Worm (Caenorhabditis elegans) whole organism, young adult: ENCODE measurements around the gene phf-5.

Experiments
- F52B5.7 ChIP-seq: sonication (generic microtip); optimal IDR thresholded peaks from 2 replicates; lab custom pipeline; 2016; ENCODE audit warnings: mild to moderate bottlenecking, missing genetic modification characterization, missing compliant biosample characterization
- F55B11.4 ChIP-seq: sonication (generic microtip); optimal IDR thresholded peaks from 2 replicates; lab custom pipeline; 2016; ENCODE audit warnings: missing compliant biosample characterization, missing genetic modification characterization, borderline replicate concordance; ENCODE audit not compliant: insufficient read depth
- F57A8.1 ChIP-seq: fragments of 200-800 bp; sonication (Bioruptor generic); optimal IDR thresholded peaks from 2 replicates; lab custom pipeline; 2018; ENCODE audit warnings: mild to moderate bottlenecking, missing genetic modification characterization, moderate library complexity, missing compliant biosample characterization
- ZK185.1 ChIP-seq: sonication (generic microtip); optimal IDR thresholded peaks from 2 replicates; lab custom pipeline; 2016; ENCODE audit warnings: mild to moderate bottlenecking, missing genetic modification characterization, missing compliant biosample characterization; ENCODE audit not compliant: poor library complexity, severe bottlenecking
- ama-1 ChIP-seq, 3 experiments: fragments of 150-350 bp in 1 of 3; sonication (generic microtip) in 2 of 3; optimal IDR thresholded peaks; 2 replicates each; lab custom pipeline; 2014 to 2018; ENCODE audit warnings: missing biosample characterization in 2 of 3, missing genetic modification characterization in 2 of 3, missing genetic modification reagents in 2 of 3
- aptf-3 ChIP-seq: fragments of 200-800 bp; sonication (Bioruptor generic); IDR thresholded peaks from 2 replicates; pipeline ENCODE4 v1.3.6; 2022; ENCODE audit warnings: missing genetic modification characterization, missing compliant biosample characterization
- bed-1 ChIP-seq: fragments of 200-800 bp; sonication (Bioruptor generic); IDR thresholded peaks from 2 replicates; pipeline ENCODE4 v1.3.6; 2022; ENCODE audit warnings: missing genetic modification reagents, missing genetic modification characterization, missing compliant biosample characterization
- ccch-3 ChIP-seq: fragments of 200-800 bp; sonication (Bioruptor generic); optimal IDR thresholded peaks from 2 replicates; lab custom pipeline; 2018; ENCODE audit warnings: mild to moderate bottlenecking, missing genetic modification characterization, missing compliant biosample characterization
- ceh-27 ChIP-seq: fragments of 200-800 bp; sonication (Bioruptor generic); optimal IDR thresholded peaks from 2 replicates; lab custom pipeline; 2018; ENCODE audit warnings: mild to moderate bottlenecking, missing genetic modification characterization, moderate library complexity, missing compliant biosample characterization
- ceh-58 ChIP-seq: fragments of 200-800 bp; sonication (Bioruptor generic); IDR thresholded peaks from 2 replicates; pipeline ENCODE4 v1.3.6; 2022; ENCODE audit warnings: missing genetic modification characterization, missing compliant biosample characterization
- dox-1 ChIP-seq: fragments of 200-800 bp; sonication (Bioruptor generic); IDR thresholded peaks from 2 replicates; pipeline ENCODE4 v1.3.6; 2022; ENCODE audit warnings: missing genetic modification reagents, missing genetic modification characterization, missing compliant biosample characterization
- egl-18 ChIP-seq: fragments of 200-800 bp; sonication (Bioruptor generic); IDR thresholded peaks from 2 replicates; pipeline ENCODE4 v1.3.6; 2022; ENCODE audit warnings: missing genetic modification reagents, missing genetic modification characterization, missing compliant biosample characterization
- egrh-3 ChIP-seq: fragments of 200-800 bp; sonication (Bioruptor generic); IDR thresholded peaks from 2 replicates; pipeline ENCODE4 v1.3.6; 2022; ENCODE audit warnings: missing genetic modification reagents, missing genetic modification characterization, missing compliant biosample characterization
- hmg-1.2 ChIP-seq: fragments of 200-800 bp; sonication (Bioruptor generic); IDR thresholded peaks from 2 replicates; pipeline ENCODE4 v1.3.6; 2022; ENCODE audit warnings: missing genetic modification reagents, missing genetic modification characterization, missing compliant biosample characterization
- hmg-20 ChIP-seq: fragments of 200-800 bp; sonication (Bioruptor generic); IDR thresholded peaks from 2 replicates; pipeline ENCODE4 v1.3.6; 2022; ENCODE audit warnings: missing genetic modification reagents, missing genetic modification characterization, missing compliant biosample characterization
- hrde-1 ChIP-seq: sonication (generic microtip); optimal IDR thresholded peaks from 2 replicates; lab custom pipeline; 2016; ENCODE audit warnings: missing genetic modification characterization, mild to moderate bottlenecking, missing compliant biosample characterization, moderate library complexity, missing genotype, missing genetic modification reagents, borderline replicate concordance
- hsf-1 ChIP-seq: fragments of 200-800 bp; sonication (Bioruptor generic); IDR thresholded peaks from 2 replicates; pipeline ENCODE4 v1.3.6; 2022; ENCODE audit warnings: missing genetic modification reagents, missing genetic modification characterization, missing compliant biosample characterization
- lag-1 ChIP-seq: fragments of 200-800 bp; sonication (Bioruptor generic); IDR thresholded peaks from 2 replicates; pipeline ENCODE4 v1.3.6; 2022; ENCODE audit warnings: missing genetic modification reagents, missing genetic modification characterization, missing compliant biosample characterization
- let-607 ChIP-seq, 2 experiments: fragments of 200-800 bp in 1 of 2; sonication (Bioruptor generic) in 1 of 2; sonication (generic microtip) in 1 of 2; optimal IDR thresholded peaks; 2 replicates each; lab custom pipeline; 2016 to 2018; ENCODE audit warnings: mild to moderate bottlenecking in 2 of 2, missing compliant biosample characterization in 2 of 2, missing genetic modification characterization in 2 of 2, moderate library complexity in 2 of 2, missing genotype in 1 of 2
- lin-54 ChIP-seq: fragments of 200-800 bp; sonication (Bioruptor generic); optimal IDR thresholded peaks from 2 replicates; lab custom pipeline; 2018; ENCODE audit warnings: mild to moderate bottlenecking, missing genetic modification characterization, missing compliant biosample characterization
- lir-1 ChIP-seq: fragments of 200-800 bp; sonication (Bioruptor generic); conservative IDR thresholded peaks from 2 replicates; pipeline ENCODE4 v1.3.6; 2022; ENCODE audit warnings: missing genetic modification reagents, missing genetic modification characterization, missing compliant biosample characterization
- lsl-1 ChIP-seq: fragments of 200-800 bp; sonication (Bioruptor generic); optimal IDR thresholded peaks from 2 replicates; lab custom pipeline; 2018; ENCODE audit warnings: mild to moderate bottlenecking, missing genetic modification characterization, moderate library complexity, missing compliant biosample characterization
- madf-3 ChIP-seq: fragments of 200-800 bp; sonication (Bioruptor generic); IDR thresholded peaks from 2 replicates; pipeline ENCODE4 v1.3.6; 2022; ENCODE audit warnings: missing genetic modification reagents, missing genetic modification characterization, missing compliant biosample characterization
- mel-28 ChIP-seq: sonication (generic microtip); optimal IDR thresholded peaks from 2 replicates; lab custom pipeline; 2016; ENCODE audit warnings: borderline replicate concordance, mild to moderate bottlenecking, missing genetic modification characterization, missing compliant biosample characterization
- nfya-1 ChIP-seq: sonication (generic microtip); optimal IDR thresholded peaks from 2 replicates; lab custom pipeline; 2017; ENCODE audit warnings: antibody characterized with exemption, missing compliant biosample characterization, missing genetic modification characterization, borderline replicate concordance; ENCODE audit not compliant: insufficient read depth
- nfya-2 ChIP-seq: fragments of 200-800 bp; sonication (Bioruptor generic); IDR thresholded peaks from 2 replicates; pipeline ENCODE4 v1.3.6; 2022; ENCODE audit warnings: missing genetic modification reagents, missing genetic modification characterization, missing compliant biosample characterization
- repo-1 ChIP-seq: sonication (generic microtip); optimal IDR thresholded peaks from 2 replicates; lab custom pipeline; 2017; ENCODE audit warnings: mild to moderate bottlenecking, missing genetic modification characterization, missing compliant biosample characterization
- rpc-1 ChIP-seq, 2 experiments: fragments of 150-350 bp in 1 of 2; sonication (generic microtip) in 1 of 2; optimal IDR thresholded peaks; 2 replicates each; lab custom pipeline; 2014 to 2018; ENCODE audit warnings: missing biosample characterization in 1 of 2, missing genetic modification characterization in 1 of 2, missing genetic modification reagents in 1 of 2, missing genotype in 1 of 2
- sea-2 ChIP-seq: fragments of 200-800 bp; sonication (Bioruptor generic); IDR thresholded peaks from 2 replicates; pipeline ENCODE4 v1.3.6; 2022; ENCODE audit warnings: missing genetic modification characterization, missing compliant biosample characterization
- snpc-1.1 ChIP-seq: sonication (generic microtip); optimal IDR thresholded peaks from 2 replicates; lab custom pipeline; 2017; ENCODE audit warnings: missing genetic modification characterization, mild to moderate bottlenecking, missing compliant biosample characterization, antibody characterized with exemption, moderate library complexity, missing genotype, missing genetic modification reagents; ENCODE audit not compliant: insufficient read depth
- snpc-1.3 ChIP-seq: sonication (generic microtip); optimal IDR thresholded peaks from 2 replicates; lab custom pipeline; 2017; ENCODE audit warnings: missing genetic modification characterization, mild to moderate bottlenecking, missing compliant biosample characterization, antibody characterized with exemption, moderate library complexity, missing genotype, missing genetic modification reagents; ENCODE audit not compliant: insufficient read depth
- snpc-4 ChIP-seq, 5 experiments: fragments of 150-350 bp in 1 of 5; sonication (generic microtip) in 4 of 5; optimal IDR thresholded peaks; 2 replicates each; lab custom pipeline; 2014 to 2018; ENCODE audit warnings: missing genetic modification characterization in 5 of 5, missing biosample characterization in 3 of 5, antibody characterized with exemption in 2 of 5, mild to moderate bottlenecking in 2 of 5, missing compliant biosample characterization in 2 of 5, missing genotype in 2 of 5, moderate library complexity in 2 of 5, missing genetic modification reagents in 1 of 5
- unc-62 ChIP-seq: fragments of 150-350 bp; optimal IDR thresholded peaks from 2 replicates; lab custom pipeline; 2014; ENCODE audit warnings: missing biosample characterization, missing genetic modification reagents, missing genetic modification characterization
- xnd-1 ChIP-seq: sonication (generic microtip); optimal IDR thresholded peaks from 2 replicates; lab custom pipeline; 2016; ENCODE audit warnings: missing genotype, missing genetic modification reagents, missing genetic modification characterization, missing compliant biosample characterization
- ztf-26 ChIP-seq: sonication (generic microtip); optimal IDR thresholded peaks from 2 replicates; lab custom pipeline; 2017; ENCODE audit warnings: missing genetic modification characterization, missing compliant biosample characterization
- ztf-28 ChIP-seq: fragments of 200-800 bp; sonication (Bioruptor generic); IDR thresholded peaks from 2 replicates; pipeline ENCODE4 v1.3.6; 2022; ENCODE audit warnings: missing genetic modification reagents, missing genetic modification characterization, missing compliant biosample characterization

phf-5 gene

ce11 chrIII:2362648-2363047 lies 19.3 kb downstream of the phf-5 start, which contains the start of gene srd-69:
TSS of gene srd-69 (plus strand) at chrIII:2362948.
- no peak for TF ChIP-seq sea-2 (GFP tag; lab: Robert Waterston, UW)
- TF ChIP-seq hsf-1 (GFP tag; lab: Robert Waterston, UW) = no peak
- TF ChIP-seq nfya-1 (tag; lab: Kevin White, UChicago) = no peak
- no peak for TF ChIP-seq snpc-4 (GFP tag; optimal IDR thresholded peaks at IDR 0.05; lab: Kevin White, UChicago)
- TF ChIP-seq snpc-4 (tag; optimal IDR thresholded peaks at IDR 0.05; lab: Kevin White, UChicago) = no peak
- no peak for TF ChIP-seq unc-62 (GFP tag; lab: Kevin White, UChicago)
- no peak for TF ChIP-seq ceh-58 (GFP tag; lab: Robert Waterston, UW)
- no peak for TF ChIP-seq dox-1 (GFP tag; lab: Robert Waterston, UW)
- TF ChIP-seq, all 124 proteins: peak for 0

ce11 chrIII:2368424-2368823 lies 25.1 kb downstream of the phf-5 start, which contains the start of gene H04J21.4:
TSS of gene H04J21.4 (minus strand) at chrIII:2368524.
- TF ChIP-seq rpc-1 (optimal IDR thresholded peaks at IDR 0.05; lab: Kevin White, UChicago) (no peak), rpc-1 (tag; optimal IDR thresholded peaks at IDR 0.05; lab: Kevin White, UChicago) (no peak), hrde-1 (tag; lab: Kevin White, UChicago) (no peak), lsl-1 (no peak), repo-1 (tag; lab: Kevin White, UChicago) (no peak), ztf-28 (no peak), ZK185.1 (tag; lab: Kevin White, UChicago) (no peak), F57A8.1 (GFP tag; lab: Kevin White, UChicago) (no peak), ztf-26 (no peak), unc-62 (GFP tag; lab: Kevin White, UChicago) (no peak), mel-28 (tag; lab: Kevin White, UChicago) (no peak), snpc-1.3 (no peak), F55B11.4 (tag; lab: Kevin White, UChicago) (no peak), snpc-1.1 (no peak), egl-18 (GFP tag; lab: Robert Waterston, UW) (no peak), hmg-1.2 (no peak), aptf-3 (GFP tag; lab: Robert Waterston, UW) (no peak), xnd-1 (no peak), lin-54 (GFP tag; lab: Kevin White, UChicago) (no peak), nfya-2 (no peak)

ce11 chrIII:2371864-2372263 lies 28.5 kb downstream of the phf-5 start, which contains the start of gene H04J21.1:
TSS of gene H04J21.1 (minus strand) at chrIII:2371964.
- no peak for TF ChIP-seq bed-1 (GFP tag; lab: Robert Waterston, UW)
- TF ChIP-seq madf-3 = no peak
- TF ChIP-seq hmg-20 (GFP tag; lab: Robert Waterston, UW) = no peak
- TF ChIP-seq aptf-3 (GFP tag; lab: Robert Waterston, UW) = no peak
- TF ChIP-seq egrh-3 = no peak
- TF ChIP-seq ccch-3 (GFP tag; lab: Kevin White, UChicago) = no peak
- TF ChIP-seq lir-1 (GFP tag; lab: Robert Waterston, UW) = no peak
- no peak for TF ChIP-seq let-607 (tag; optimal IDR thresholded peaks at IDR 0.05; lab: Kevin White, UChicago)
- TF ChIP-seq ztf-26 = no peak
- TF ChIP-seq dox-1 (GFP tag; lab: Robert Waterston, UW) = no peak
- no peak for TF ChIP-seq lag-1 (GFP tag; lab: Robert Waterston, UW)
- no peak for TF ChIP-seq ceh-27 (GFP tag; lab: Kevin White, UChicago)
- TF ChIP-seq ama-1 (optimal IDR thresholded peaks at IDR 0.05; lab: Kevin White, UChicago) = no peak
- no peak for TF ChIP-seq ama-1 (GFP tag; optimal IDR thresholded peaks at IDR 0.05; lab: Kevin White, UChicago)
- TF ChIP-seq F52B5.7 (tag; lab: Kevin White, UChicago) = no peak
